Fruit fly (Drosophila melanogaster) whole organism, wandering third instar larva: ENCODE measurements around the gene grn.

Experiments used
- Abd-B ChIP-seq: fragments of >200 bp; optimal IDR thresholded peaks from 2 replicates; lab custom pipeline; 2017; ENCODE audit warnings: missing biosample characterization, missing genetic modification characterization
- Hnf4 ChIP-seq: fragments of 200-800 bp; sonication (Bioruptor generic); optimal IDR thresholded peaks from 2 replicates; lab custom pipeline; 2016; ENCODE audit warnings: missing biosample characterization, mild to moderate bottlenecking, missing genetic modification characterization
- N ChIP-seq: fragments of >200 bp; optimal IDR thresholded peaks from 2 replicates; lab custom pipeline; 2018; ENCODE audit warnings: missing biosample characterization, missing external identifiers, missing genetic modification characterization
- dl ChIP-seq, 2 experiments: fragments of 175-275, 200-275 bp in 1 of 2; fragments of 200-275 bp in 1 of 2; sonication (Bioruptor generic); optimal IDR thresholded peaks; lab custom pipeline; 2018; ENCODE audit warnings: mild to moderate bottlenecking in 2 of 2, missing biosample characterization in 2 of 2, missing genetic modification characterization in 2 of 2, moderate library complexity in 2 of 2; ENCODE audit not compliant: partially characterized antibody in 2 of 2, insufficient read depth in 1 of 2
- ey ChIP-seq: fragments of 200-800 bp; sonication (Bioruptor generic); optimal IDR thresholded peaks from 2 replicates; lab custom pipeline; 2016; ENCODE audit warnings: missing biosample characterization, missing genetic modification characterization
- fru ChIP-seq: fragments of 200-800 bp; sonication (Bioruptor generic); optimal IDR thresholded peaks from 3 replicates; lab custom pipeline; 2016; ENCODE audit warnings: missing biosample characterization, mild to moderate bottlenecking, missing genetic modification characterization
- lola ChIP-seq: fragments of >200 bp; optimal IDR thresholded peaks from 2 replicates; lab custom pipeline; 2017; ENCODE audit warnings: missing biosample characterization, missing genetic modification characterization
- pan ChIP-seq: fragments of >200 bp; optimal IDR thresholded peaks from 2 replicates; lab custom pipeline; 2017
- usp ChIP-seq: fragments of >200 bp; optimal IDR thresholded peaks from 2 replicates; lab custom pipeline; 2017; ENCODE audit warnings: missing biosample characterization, missing genetic modification characterization
- woc ChIP-seq: sonication (Bioruptor generic); optimal IDR thresholded peaks from 2 replicates; lab custom pipeline; 2016; ENCODE audit warnings: missing biosample characterization, mild to moderate bottlenecking, missing genetic modification characterization

- no peak for TF ChIP-seq usp (GFP tag; lab: Kevin White, UChicago)
- no peak for TF ChIP-seq lola (GFP tag; lab: Kevin White, UChicago)
- TF ChIP-seq Hnf4 (GFP tag; lab: Kevin White, UChicago): peak; percentile 23
- TF ChIP-seq ey (GFP tag; lab: Kevin White, UChicago): no peak
- no peak for TF ChIP-seq woc (GFP tag; lab: Kevin White, UChicago)
- TF ChIP-seq N: peak; percentile 97
- TF ChIP-seq pan (lab: Kevin White, UChicago): no peak
- no peak for TF ChIP-seq Abd-B
- peak in 1 of 2 experiments; percentile 62 for TF ChIP-seq dl (GFP tag; optimal IDR thresholded peaks at IDR 0.05; lab: Kevin White, UChicago; ENCODE audit: insufficient read depth in 1 of 2, partially characterized antibody in 2 of 2)
- peak; percentile 16 for TF ChIP-seq fru
Observed at dm6 chr3R:8181412-8182108, at the start of gene grn.
